Worm (Caenorhabditis elegans) whole organism, L3 larva: ENCODE results near the gene srt-47.

Experiments used
- R02D3.7 ChIP-seq: fragments of 150-350 bp; optimal IDR thresholded peaks from 2 replicates; lab custom pipeline; 2014; ENCODE audit warnings: missing biosample characterization, missing genetic modification characterization
- aly-2 ChIP-seq: fragments of 150-350 bp; optimal IDR thresholded peaks from 2 replicates; lab custom pipeline; 2014; ENCODE audit warnings: missing biosample characterization, missing genetic modification characterization
- ama-1 ChIP-seq: fragments of 150-350 bp; optimal IDR thresholded peaks from 2 replicates; lab custom pipeline; 2018
- ceh-28 ChIP-seq: fragments of 150-350 bp; optimal IDR thresholded peaks from 2 replicates; lab custom pipeline; 2014; ENCODE audit warnings: missing biosample characterization, missing genetic modification reagents, missing genetic modification characterization
- ceh-9 ChIP-seq: sonication (generic microtip); optimal IDR thresholded peaks from 2 replicates; lab custom pipeline; 2018; ENCODE audit warnings: missing biosample characterization, missing genetic modification characterization
- egl-27 ChIP-seq: sonication (generic microtip); optimal IDR thresholded peaks from 4 replicates; lab custom pipeline; 2017; ENCODE audit warnings: missing biosample characterization, missing genetic modification reagents, missing genetic modification characterization
- egl-5 ChIP-seq: fragments of 150-350 bp; optimal IDR thresholded peaks from 2 replicates; lab custom pipeline; 2017; ENCODE audit warnings: missing biosample characterization, missing genetic modification reagents, missing genetic modification characterization, inconsistent platforms
- elt-1 ChIP-seq: fragments of 150-350 bp; optimal IDR thresholded peaks from 2 replicates; lab custom pipeline; 2014; ENCODE audit warnings: missing biosample characterization, missing genetic modification characterization
- elt-3 ChIP-seq, 3 experiments: fragments of 150-350 bp in 1 of 3; sonication (generic microtip) in 2 of 3; optimal IDR thresholded peaks; 2 replicates in 2 of 3; 4 replicates in 1 of 3; lab custom pipeline; 2014 to 2017; ENCODE audit warnings: missing biosample characterization in 3 of 3, missing genetic modification characterization in 3 of 3
- fkh-10 ChIP-seq: sonication (generic microtip); optimal IDR thresholded peaks from 2 replicates; lab custom pipeline; 2017; ENCODE audit warnings: missing biosample characterization, missing genetic modification reagents, missing genetic modification characterization
- jun-1 ChIP-seq: fragments of 150-350 bp; optimal IDR thresholded peaks from 2 replicates; lab custom pipeline; 2014; ENCODE audit warnings: missing biosample characterization, missing genetic modification reagents, missing genetic modification characterization
- lin-15B ChIP-seq: fragments of 150-350 bp; optimal IDR thresholded peaks from 2 replicates; lab custom pipeline; 2014; ENCODE audit warnings: missing biosample characterization, missing genetic modification characterization
- mdl-1 ChIP-seq: fragments of 150-350 bp; optimal IDR thresholded peaks from 2 replicates; lab custom pipeline; 2014; ENCODE audit warnings: missing biosample characterization, missing genetic modification characterization
- nfya-1 ChIP-seq: sonication (generic microtip); optimal IDR thresholded peaks from 2 replicates; lab custom pipeline; 2017; ENCODE audit warnings: missing genetic modification characterization, mild to moderate bottlenecking, missing compliant biosample characterization, antibody characterized with exemption, moderate library complexity; ENCODE audit not compliant: insufficient read depth
- nhr-11 ChIP-seq: fragments of 150-350 bp; optimal IDR thresholded peaks from 2 replicates; lab custom pipeline; 2014; ENCODE audit warnings: missing biosample characterization, missing genetic modification characterization
- nhr-23 ChIP-seq: fragments of 150-350 bp; optimal IDR thresholded peaks from 2 replicates; lab custom pipeline; 2014; ENCODE audit warnings: missing biosample characterization, missing genetic modification reagents, missing genetic modification characterization
- nhr-25 ChIP-seq: sonication (generic microtip); optimal IDR thresholded peaks from 2 replicates; lab custom pipeline; 2017; ENCODE audit warnings: missing biosample characterization, missing genetic modification characterization
- nhr-43 ChIP-seq: sonication (generic microtip); optimal IDR thresholded peaks from 2 replicates; lab custom pipeline; 2016; ENCODE audit warnings: mild to moderate bottlenecking, missing genetic modification characterization, missing compliant biosample characterization; ENCODE audit not compliant: poor library complexity, severe bottlenecking
- nhr-77 ChIP-seq: fragments of 150-350 bp; optimal IDR thresholded peaks from 2 replicates; lab custom pipeline; 2014; ENCODE audit warnings: missing biosample characterization, missing genetic modification characterization
- pha-4 ChIP-seq: fragments of 150-350 bp; optimal IDR thresholded peaks from 2 replicates; lab custom pipeline; 2014; ENCODE audit warnings: missing biosample characterization, missing genetic modification reagents, missing genetic modification characterization
- snpc-4 ChIP-seq: fragments of 150-350 bp; optimal IDR thresholded peaks from 2 replicates; lab custom pipeline; 2014; ENCODE audit warnings: missing biosample characterization, missing genetic modification characterization
- tbx-2 ChIP-seq: sonication (generic microtip); optimal IDR thresholded peaks from 2 replicates; lab custom pipeline; 2016; ENCODE audit warnings: mild to moderate bottlenecking, missing genetic modification characterization, missing compliant biosample characterization
- unc-39 ChIP-seq: sonication (generic microtip); optimal IDR thresholded peaks from 4 replicates; lab custom pipeline; 2017; ENCODE audit warnings: missing biosample characterization, missing genetic modification characterization
- unc-62 ChIP-seq: fragments of 150-350 bp; sonication (generic microtip); optimal IDR thresholded peaks from 4 replicates; lab custom pipeline; 2014; ENCODE audit warnings: missing biosample characterization, missing genetic modification reagents, missing genetic modification characterization
- ztf-11 ChIP-seq: fragments of 150-350 bp; optimal IDR thresholded peaks from 2 replicates; lab custom pipeline; 2014; ENCODE audit warnings: missing biosample characterization, missing genetic modification characterization

srt-47 gene

ce11 chrIV:15063789-15064188, 10.6 kb upstream of the srt-47 start:
- no peak for TF ChIP-seq ceh-28 (tag; lab: Kevin White, UChicago)

- no peak for TF ChIP-seq nhr-25 (tag; lab: Kevin White, UChicago)
- TF ChIP-seq egl-5 (tag; lab: Kevin White, UChicago) = no peak
- no peak for TF ChIP-seq pha-4 (tag; lab: Kevin White, UChicago)
- TF ChIP-seq nhr-23 (tag; lab: Kevin White, UChicago) = no peak
- no peak for TF ChIP-seq elt-3 (tag; optimal IDR thresholded peaks at IDR 0.05; lab: Kevin White, UChicago)
- TF ChIP-seq mdl-1 (tag; lab: Kevin White, UChicago) = no peak
- no peak for TF ChIP-seq ceh-28 (tag; lab: Kevin White, UChicago)
- TF ChIP-seq ceh-9 = no peak
- TF ChIP-seq unc-62 (GFP tag; lab: Kevin White, UChicago) = no peak
- TF ChIP-seq, all 47 proteins: peak for 0
These were observed 4.8 kb upstream of the srt-47 start, which contains the start of gene Y41E3.13 for ce11 chrIV:15057994-15058393. Y41E3.13 (plus strand) TSS chrIV:15058294.

- TF ChIP-seq elt-1 = no peak
- TF ChIP-seq unc-39 (tag; lab: Kevin White, UChicago) = no peak
- no peak for TF ChIP-seq ceh-28 (tag; lab: Kevin White, UChicago)
- no peak for TF ChIP-seq ceh-9
- TF ChIP-seq, all 47 proteins: peak for 0
These were observed 3.0 kb upstream of the srt-47 start, which contains the start of gene Y41E3.19 for ce11 chrIV:15056081-15056586. Y41E3.19 (plus strand) TSS chrIV:15056131.

ce11 chrIV:15051045-15051444, 2.1 kb downstream of the srt-47 start:
- TF ChIP-seq nhr-77 = no peak

- TF ChIP-seq ztf-11 (tag; lab: Kevin White, UChicago) = no peak
- TF ChIP-seq lin-15B (tag; lab: Kevin White, UChicago) = peak; percentile 42
- TF ChIP-seq nfya-1 (tag; lab: Kevin White, UChicago) = peak; percentile 96
- TF ChIP-seq egl-27 = no peak
- TF ChIP-seq nhr-43 (tag; lab: Kevin White, UChicago) = peak; percentile 5
- TF ChIP-seq aly-2 (tag; lab: Kevin White, UChicago) = peak; percentile 76
- TF ChIP-seq ama-1 (lab: Kevin White, UChicago) = peak; percentile 81
- TF ChIP-seq nhr-11 (tag; lab: Kevin White, UChicago) = no peak
- TF ChIP-seq nhr-23 (tag; lab: Kevin White, UChicago) = no peak
- peak; percentile 5 for TF ChIP-seq R02D3.7 (tag; lab: Kevin White, UChicago)
These were observed 3.7 kb downstream of the srt-47 start for ce11 chrIV:15049288-15050094.

ce11 chrIV:15046162-15046561, 7.0 kb downstream of the srt-47 start:
- TF ChIP-seq pha-4 (tag; lab: Kevin White, UChicago) = no peak
- TF ChIP-seq tbx-2 (tag; lab: Kevin White, UChicago) = no peak
- no peak for TF ChIP-seq jun-1 (tag; lab: Kevin White, UChicago)
- TF ChIP-seq fkh-10 (GFP tag; lab: Kevin White, UChicago) = no peak

ce11 chrIV:15042159-15042936, 10.8 kb downstream of the srt-47 start:
- TF ChIP-seq aly-2 (tag; lab: Kevin White, UChicago) (no peak), elt-1 (no peak), snpc-4 (tag; lab: Kevin White, UChicago) (no peak)
- TF ChIP-seq, all 47 proteins: peak for 0
